Worm (Caenorhabditis elegans) whole organism, L4/young adult: ENCODE results near the gene rab-7.

ENCODE experiments used
- W03F9.2 ChIP-seq: fragments of 150-350 bp; optimal IDR thresholded peaks from 2 replicates; lab custom pipeline; 2014; ENCODE audit warnings: missing biosample characterization, missing genetic modification characterization
- dao-5 ChIP-seq: sonication (generic microtip); optimal IDR thresholded peaks from 2 replicates; lab custom pipeline; 2016; ENCODE audit warnings: missing genotype, missing genetic modification characterization, moderate library complexity, missing compliant biosample characterization
- him-1 ChIP-seq: sonication (generic microtip); optimal IDR thresholded peaks from 2 replicates; lab custom pipeline; 2016; ENCODE audit warnings: missing genotype, missing genetic modification reagents, missing genetic modification characterization, missing compliant biosample characterization

ce11 chrII:11928752-11929151 lies 38.0 kb downstream of the rab-7 start:
- TF ChIP-seq dao-5 (tag; lab: Kevin White, UChicago) = no peak
- TF ChIP-seq W03F9.2 (tag; lab: Kevin White, UChicago) = no peak
- TF ChIP-seq him-1 = no peak
